Fruit fly (Drosophila melanogaster): ENCODE measurements around the gene Ccm3.
A peak's percentile ranks its signal among the peaks of the same experiment; 100 is the strongest.

The Ccm3 gene

dm6 chr3R:15350993-15351426 lies 20.7 kb upstream of the Ccm3 start, which contains the start of the genes Trs33 and Tmtc4:
Gene Trs33, minus strand, starts transcription at chr3R:15350995.
Gene Tmtc4, plus strand, starts transcription at chr3R:15351225.
- TF ChIP-seq tai (GFP tag; optimal IDR thresholded peaks at IDR 0.05) (no peak), Sp1 (GFP tag; optimal IDR thresholded peaks at IDR 0.05) (peak; percentile 29), Abd-B (GFP tag; optimal IDR thresholded peaks at IDR 0.05) (no peak), N (GFP tag; optimal IDR thresholded peaks at IDR 0.05) (no peak), rgr (GFP tag; optimal IDR thresholded peaks at IDR 0.05) (peak; percentile 70), OdsH (GFP tag; optimal IDR thresholded peaks at IDR 0.05) (peak; percentile 11), h (GFP tag; optimal IDR thresholded peaks at IDR 0.05) (peak; percentile 49), woc (GFP tag; optimal IDR thresholded peaks at IDR 0.05) (peak; percentile 71), foxo (GFP tag; optimal IDR thresholded peaks at IDR 0.05) (peak in 1 of 2 experiments; percentile 66), br (GFP tag; optimal IDR thresholded peaks at IDR 0.05) (no peak), Myc (optimal IDR thresholded peaks at IDR 0.05) (peak; percentile 87), CrebA (GFP tag; optimal IDR thresholded peaks at IDR 0.05; ENCODE audit: borderline replicate concordance) (no peak), Rel (GFP tag; optimal IDR thresholded peaks at IDR 0.05) (no peak), Rel (tag; optimal IDR thresholded peaks at IDR 0.05) (peak; percentile 51), HLH106 (tag; optimal IDR thresholded peaks at IDR 0.05) (peak; percentile 67), Hr83 (GFP tag; optimal IDR thresholded peaks at IDR 0.05; ENCODE audit: poor library complexity, severe bottlenecking) (peak; percentile 23), CG9705 (GFP tag; optimal IDR thresholded peaks at IDR 0.05) (peak; percentile 56), psq (GFP tag; optimal IDR thresholded peaks at IDR 0.05) (peak; percentile 51)

- no peak for TF ChIP-seq pan (optimal IDR thresholded peaks at IDR 0.05)
- TF ChIP-seq Jra (GFP tag; optimal IDR thresholded peaks at IDR 0.05) = no peak
- no peak for TF ChIP-seq jim (GFP tag; optimal IDR thresholded peaks at IDR 0.05)
- no peak for TF ChIP-seq HLH106 (tag; optimal IDR thresholded peaks at IDR 0.05)
- TF ChIP-seq rgr (GFP tag; optimal IDR thresholded peaks at IDR 0.05) = no peak
- no peak for TF ChIP-seq Hr83 (GFP tag; optimal IDR thresholded peaks at IDR 0.05; ENCODE audit: poor library complexity, severe bottlenecking)
- no peak for TF ChIP-seq tai (GFP tag; optimal IDR thresholded peaks at IDR 0.05)
Measured at dm6 chr3R:15354019-15354418, 17.7 kb upstream of the Ccm3 start.

- TF ChIP-seq brk (GFP tag; optimal IDR thresholded peaks at IDR 0.05) = no peak
- TF ChIP-seq sv (GFP tag; optimal IDR thresholded peaks at IDR 0.05) = no peak
- no peak for TF ChIP-seq dl (GFP tag; optimal IDR thresholded peaks at IDR 0.05; ENCODE audit: insufficient read depth in 1 of 2, partially characterized antibody in 2 of 2)
- TF ChIP-seq ey (GFP tag; optimal IDR thresholded peaks at IDR 0.05) = no peak
- no peak for TF ChIP-seq dsf (GFP tag; optimal IDR thresholded peaks at IDR 0.05; ENCODE audit: borderline replicate concordance)
- TF ChIP-seq Hr78 (GFP tag; optimal IDR thresholded peaks at IDR 0.05) = no peak
- no peak for TF ChIP-seq rgr (GFP tag; optimal IDR thresholded peaks at IDR 0.05)
- no peak for TF ChIP-seq N (GFP tag; optimal IDR thresholded peaks at IDR 0.05)
- no peak for TF ChIP-seq CrebA (GFP tag; optimal IDR thresholded peaks at IDR 0.05; ENCODE audit: borderline replicate concordance)
Measured at dm6 chr3R:15356152-15356551, 15.6 kb upstream of the Ccm3 start.

- TF ChIP-seq sv (GFP tag; optimal IDR thresholded peaks at IDR 0.05) = peak; percentile 26
- no peak for TF ChIP-seq Abd-B (GFP tag; optimal IDR thresholded peaks at IDR 0.05)
- no peak for TF ChIP-seq dsf (GFP tag; optimal IDR thresholded peaks at IDR 0.05; ENCODE audit: borderline replicate concordance)
- TF ChIP-seq HLH106 (tag; optimal IDR thresholded peaks at IDR 0.05) = peak; percentile 93
- peak; percentile 76 for TF ChIP-seq h (GFP tag; optimal IDR thresholded peaks at IDR 0.05)
- TF ChIP-seq Sp1 (GFP tag; optimal IDR thresholded peaks at IDR 0.05) = peak; percentile 84
- TF ChIP-seq Rel (GFP tag; optimal IDR thresholded peaks at IDR 0.05) = no peak
- peak; percentile 84 for TF ChIP-seq Rel (tag; optimal IDR thresholded peaks at IDR 0.05)
- no peak for TF ChIP-seq sage (GFP tag; optimal IDR thresholded peaks at IDR 0.05)
- TF ChIP-seq foxo (GFP tag; optimal IDR thresholded peaks at IDR 0.05) = peak in 1 of 2 experiments; percentile 83
- peak; percentile 80 for TF ChIP-seq rgr (GFP tag; optimal IDR thresholded peaks at IDR 0.05)
- TF ChIP-seq Myc (optimal IDR thresholded peaks at IDR 0.05) = no peak
- TF ChIP-seq dmrt93B (GFP tag; optimal IDR thresholded peaks at IDR 0.05) = no peak
- peak; percentile 75 for TF ChIP-seq OdsH (GFP tag; optimal IDR thresholded peaks at IDR 0.05)
- TF ChIP-seq ey (GFP tag; optimal IDR thresholded peaks at IDR 0.05) = peak; percentile 56
- TF ChIP-seq fru (GFP tag; optimal IDR thresholded peaks at IDR 0.05) = peak; percentile 89
- TF ChIP-seq CG9705 (GFP tag; optimal IDR thresholded peaks at IDR 0.05) = peak; percentile 82
- TF ChIP-seq br (GFP tag; optimal IDR thresholded peaks at IDR 0.05) = peak; percentile 57
- peak; percentile 73 for TF ChIP-seq psq (GFP tag; optimal IDR thresholded peaks at IDR 0.05)
- TF ChIP-seq CG32264 (GFP tag; optimal IDR thresholded peaks at IDR 0.05) = no peak
Measured at dm6 chr3R:15356645-15357431, 14.9 kb upstream of the Ccm3 start, which contains the start of the genes Atg4b and Hibch. Gene Atg4b, minus strand, starts transcription at chr3R:15356924. Gene Hibch, plus strand, starts transcription at chr3R:15357229.
